Worm (Caenorhabditis elegans): ENCODE data around the gene T21E8.4.

Gene T21E8.4

ce11 chrX:10859622-10860021, 21.0 kb upstream of the T21E8.4 start:
- peak; percentile 13 for TF ChIP-seq ahr-1 (tag; optimal IDR thresholded peaks at IDR 0.05)
- TF ChIP-seq pros-1 (tag; optimal IDR thresholded peaks at IDR 0.05) = no peak

ce11 chrX:10861673-10862072, 18.9 kb upstream of the T21E8.4 start:
- TF ChIP-seq ceh-30 (tag; optimal IDR thresholded peaks at IDR 0.05) (no peak), F13H6.1 (tag; optimal IDR thresholded peaks at IDR 0.05) (no peak), fkh-10 (GFP tag; optimal IDR thresholded peaks at IDR 0.05) (no peak), ama-1 (optimal IDR thresholded peaks at IDR 0.05) (no peak), K02D7.2 (tag; optimal IDR thresholded peaks at IDR 0.05) (no peak), sox-2 (GFP tag; IDR thresholded peaks at IDR 0.05) (no peak), hlh-8 (tag; optimal IDR thresholded peaks at IDR 0.05) (no peak), ceh-9 (tag; optimal IDR thresholded peaks at IDR 0.05) (no peak), pat-9 (tag; optimal IDR thresholded peaks at IDR 0.05) (no peak), gmeb-2 (tag; optimal IDR thresholded peaks at IDR 0.05) (no peak), ceh-2 (tag; optimal IDR thresholded peaks at IDR 0.05) (no peak), odd-2 (tag; optimal IDR thresholded peaks at IDR 0.05) (no peak), ttx-3 (tag; optimal IDR thresholded peaks at IDR 0.05) (no peak), nhr-232 (tag; optimal IDR thresholded peaks at IDR 0.05) (no peak), sox-4 (tag; optimal IDR thresholded peaks at IDR 0.05) (no peak), unc-55 (GFP tag; optimal IDR thresholded peaks at IDR 0.05) (no peak), dmd-4 (tag; optimal IDR thresholded peaks at IDR 0.05; ENCODE audit: borderline replicate concordance) (no peak), pqm-1 (tag; optimal IDR thresholded peaks at IDR 0.05) (no peak)

- no peak for TF ChIP-seq T23F11.4 (GFP tag; optimal IDR thresholded peaks at IDR 0.05)
- no peak for TF ChIP-seq elt-2 (tag; optimal IDR thresholded peaks at IDR 0.05)
- TF ChIP-seq unc-3 (GFP tag; conservative IDR thresholded peaks at IDR 0.05) = no peak
- no peak for TF ChIP-seq unc-3 (tag; optimal IDR thresholded peaks at IDR 0.05)
- no peak for TF ChIP-seq tbx-2 (tag; optimal IDR thresholded peaks at IDR 0.05)
- TF ChIP-seq hlh-13 (GFP tag; optimal IDR thresholded peaks at IDR 0.05) = no peak
- no peak for TF ChIP-seq fkh-10 (GFP tag; optimal IDR thresholded peaks at IDR 0.05)
- TF ChIP-seq ceh-22 (tag; optimal IDR thresholded peaks at IDR 0.05) = no peak
- no peak for TF ChIP-seq pros-1 (tag; optimal IDR thresholded peaks at IDR 0.05)
- no peak for TF ChIP-seq sdc-2 (tag; optimal IDR thresholded peaks at IDR 0.05)
- no peak for TF ChIP-seq ceh-24 (tag; optimal IDR thresholded peaks at IDR 0.05)
Measured at ce11 chrX:10862582-10862981, 18.0 kb upstream of the T21E8.4 start.

- no peak for TF ChIP-seq C08G9.2 (tag; optimal IDR thresholded peaks at IDR 0.05)
- TF ChIP-seq pros-1 (tag; optimal IDR thresholded peaks at IDR 0.05) = no peak
- no peak for TF ChIP-seq pha-2 (tag; optimal IDR thresholded peaks at IDR 0.05)
- TF ChIP-seq dmd-4 (tag; optimal IDR thresholded peaks at IDR 0.05; ENCODE audit: borderline replicate concordance) = no peak
- no peak for TF ChIP-seq hlh-15 (tag; optimal IDR thresholded peaks at IDR 0.05)
- no peak for TF ChIP-seq ceh-22 (tag; optimal IDR thresholded peaks at IDR 0.05)
- TF ChIP-seq ceh-48 (tag; optimal IDR thresholded peaks at IDR 0.05) = no peak
- TF ChIP-seq ceh-34 (tag; optimal IDR thresholded peaks at IDR 0.05) = no peak
- no peak for TF ChIP-seq fax-1 (tag; optimal IDR thresholded peaks at IDR 0.05)
- no peak for TF ChIP-seq syd-9 (tag; optimal IDR thresholded peaks at IDR 0.05)
- no peak for TF ChIP-seq elt-4 (tag; optimal IDR thresholded peaks at IDR 0.05)
- no peak for TF ChIP-seq pqm-1 (tag; optimal IDR thresholded peaks at IDR 0.05)
- TF ChIP-seq zip-5 (tag; optimal IDR thresholded peaks at IDR 0.05) = no peak
- no peak for TF ChIP-seq unc-55 (GFP tag; optimal IDR thresholded peaks at IDR 0.05)
- no peak for TF ChIP-seq ref-2 (tag; optimal IDR thresholded peaks at IDR 0.05)
- TF ChIP-seq odd-2 (tag; optimal IDR thresholded peaks at IDR 0.05) = no peak
- TF ChIP-seq mec-3 (tag; optimal IDR thresholded peaks at IDR 0.05; ENCODE audit: borderline replicate concordance) = no peak
- TF ChIP-seq ceh-19 (GFP tag; optimal IDR thresholded peaks at IDR 0.05) = no peak
- TF ChIP-seq K09A11.1 (tag; optimal IDR thresholded peaks at IDR 0.05; ENCODE audit: insufficient read depth) = no peak
- no peak for TF ChIP-seq pha-4 (tag; optimal IDR thresholded peaks at IDR 0.05)
Measured at ce11 chrX:10864322-10864721, 16.3 kb upstream of the T21E8.4 start, which contains the start of gene pgp-8. Gene pgp-8 (minus strand): TSS chrX:10864422.

Data from whole organism, late embryonic.